Fruit fly (Drosophila melanogaster): ENCODE measurements around the gene agt.

Gene agt

dm6 chr3R:6657278-6658246 is 2.3 kb downstream of the agt start, which contains the start of the genes CG1307 and twr (continued):
- TF ChIP-seq CG11695 (GFP tag; IDR thresholded peaks at IDR 0.05) (0 out of 3 replicates have a peak, but pooled peaks have one; percentile 9), Deaf1 (tag; optimal IDR thresholded peaks at IDR 0.05) (peak; percentile 78), fd3F (GFP tag; optimal IDR thresholded peaks at IDR 0.05) (no peak), CG4707 (GFP tag; optimal IDR thresholded peaks at IDR 0.05) (no peak), Nf-YB (GFP tag; optimal IDR thresholded peaks at IDR 0.05) (peak; percentile 15), dysf (GFP tag; IDR thresholded peaks at IDR 0.05) (peak; percentile 22; the same call in 1 of the 3 replicates), mirr (GFP tag; optimal IDR thresholded peaks at IDR 0.05) (no peak), CG4360 (GFP tag; IDR thresholded peaks at IDR 0.05) (no peak), D19A (tag; optimal IDR thresholded peaks at IDR 0.05) (no peak), lmd (GFP tag; IDR thresholded peaks at IDR 0.05) (0 out of 2 replicates have a peak, but pooled peaks have one; percentile 26), sisA (GFP tag; IDR thresholded peaks at IDR 0.05) (peak; percentile 48; the same call in 1 of the 2 replicates), gt (GFP tag; IDR thresholded peaks at IDR 0.05) (no peak), CG7556 (GFP tag; optimal IDR thresholded peaks at IDR 0.05) (no peak), ash1 (GFP tag; optimal IDR thresholded peaks at IDR 0.05) (no peak), h (optimal IDR thresholded peaks at IDR 0.05) (no peak), CG3847 (GFP tag; IDR thresholded peaks at IDR 0.05) (peak; percentile 22; the same call in 1 of the 2 replicates), Atf3 (GFP tag; optimal IDR thresholded peaks at IDR 0.05) (no peak), org-1 (GFP tag; optimal IDR thresholded peaks at IDR 0.05) (no peak), HLH4C (GFP tag; IDR thresholded peaks at IDR 0.05; ENCODE audit: partially characterized antibody) (0 out of 3 replicates have a peak, but pooled peaks have one; percentile 38), gsb (GFP tag; IDR thresholded peaks at IDR 0.05) (no peak), YL-1 (GFP tag; optimal IDR thresholded peaks at IDR 0.05) (peak; percentile 39), slbo (GFP tag; IDR thresholded peaks at IDR 0.05) (peak; percentile 49), gsb-n (tag; optimal IDR thresholded peaks at IDR 0.05) (no peak), CG6175 (GFP tag; IDR thresholded peaks at IDR 0.05) (no peak), amos (GFP tag; IDR thresholded peaks at IDR 0.05; ENCODE audit: partially characterized antibody) (peak; percentile 36; the same call in 1 of the 2 replicates), CG12071 (GFP tag; optimal IDR thresholded peaks at IDR 0.05) (no peak), CG9932 (GFP tag; IDR thresholded peaks at IDR 0.05) (peak; percentile 61), Meics (GFP tag; optimal IDR thresholded peaks at IDR 0.05) (peak; percentile 43), Hsf (GFP tag; optimal IDR thresholded peaks at IDR 0.05) (no peak), CG31441 (GFP tag; IDR thresholded peaks at IDR 0.05) (no peak; the same call in 1 of the 2 replicates), D (optimal IDR thresholded peaks at IDR 0.05) (no peak), D (GFP tag; optimal IDR thresholded peaks at IDR 0.05) (no peak), CG13624 (GFP tag; optimal IDR thresholded peaks at IDR 0.05) (no peak), fd102C (GFP tag; optimal IDR thresholded peaks at IDR 0.05) (no peak), CG13775 (GFP tag; optimal IDR thresholded peaks at IDR 0.05) (peak; percentile 68), row (GFP tag; IDR thresholded peaks at IDR 0.05) (peak; percentile 55), CG3163 (GFP tag; optimal IDR thresholded peaks at IDR 0.05) (no peak), Scr (GFP tag; IDR thresholded peaks at IDR 0.05; ENCODE audit: partially characterized antibody) (no peak), croc (GFP tag; conservative IDR thresholded peaks at IDR 0.05) (no peak), CG12155 (GFP tag; optimal IDR thresholded peaks at IDR 0.05) (peak; percentile 27), knrl (GFP tag; IDR thresholded peaks at IDR 0.05; ENCODE audit: partially characterized antibody) (no peak), CG4730 (GFP tag; IDR thresholded peaks at IDR 0.05) (no peak), CkIIα-i1 (GFP tag; IDR thresholded peaks at IDR 0.05) (no peak), ems (GFP tag; optimal IDR thresholded peaks at IDR 0.05) (no peak), CG8089 (GFP tag; optimal IDR thresholded peaks at IDR 0.05) (no peak), pzg (GFP tag; optimal IDR thresholded peaks at IDR 0.05) (peak; percentile 74), CG12942 (GFP tag; optimal IDR thresholded peaks at IDR 0.05) (no peak), pb (GFP tag; optimal IDR thresholded peaks at IDR 0.05) (no peak), CG18011 (GFP tag; optimal IDR thresholded peaks at IDR 0.05) (no peak), ase (GFP tag; IDR thresholded peaks at IDR 0.05) (no peak)

Measured in whole organism, embryonic.